Fruit fly (Drosophila melanogaster): ENCODE measurements around the gene CG15357.
A peak's percentile ranks its signal among the peaks of the same experiment; 100 is the strongest.

Gene CG15357

DNA sequence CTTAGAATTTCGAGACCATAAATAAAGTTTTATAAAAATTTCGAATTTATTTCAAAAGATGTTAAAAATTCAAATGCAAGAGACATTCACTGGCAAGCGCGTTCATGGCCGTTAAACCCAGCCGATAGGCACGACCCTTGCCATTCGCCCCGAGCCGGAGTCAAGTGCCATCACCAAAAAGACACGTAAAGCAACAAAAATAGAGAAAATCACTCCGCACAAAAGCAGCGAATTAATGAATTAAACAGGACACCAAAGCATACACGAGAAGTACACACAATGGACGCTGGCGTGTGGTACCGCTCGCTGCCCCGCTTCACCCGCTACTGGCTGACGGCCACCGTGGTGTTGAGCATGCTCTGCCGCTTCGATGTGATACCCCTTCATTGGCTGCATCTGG lies 28.4 kb upstream of the CG15357 start, which contains the start of gene Der-1 (continued):
- no peak for TF ChIP-seq HLHmδ (GFP tag; optimal IDR thresholded peaks at IDR 0.05)
- TF ChIP-seq CG34224 (GFP tag; IDR thresholded peaks at IDR 0.05; ENCODE audit: partially characterized antibody), result peak; percentile 87
- peak; percentile 64 for TF ChIP-seq CG2129 (GFP tag; IDR thresholded peaks at IDR 0.05; ENCODE audit: partially characterized antibody)
- no peak for TF ChIP-seq Sox100B (GFP tag; optimal IDR thresholded peaks at IDR 0.05)
- TF ChIP-seq CG10462 (GFP tag; optimal IDR thresholded peaks at IDR 0.05), result no peak
- TF ChIP-seq mirr (GFP tag; optimal IDR thresholded peaks at IDR 0.05), result no peak
- no peak for TF ChIP-seq CG30403 (GFP tag; optimal IDR thresholded peaks at IDR 0.05)
- peak; percentile 89 for TF ChIP-seq tna (GFP tag; IDR thresholded peaks at IDR 0.05; ENCODE audit: partially characterized antibody)
- no peak for TF ChIP-seq CG9609 (GFP tag; optimal IDR thresholded peaks at IDR 0.05)
- TF ChIP-seq CG4360 (GFP tag; IDR thresholded peaks at IDR 0.05), result peak; percentile 66
- TF ChIP-seq CG2120 (GFP tag; optimal IDR thresholded peaks at IDR 0.05), result peak; percentile 52
- TF ChIP-seq Fer1 (GFP tag; optimal IDR thresholded peaks at IDR 0.05), result no peak
- TF ChIP-seq CG18619 (GFP tag; optimal IDR thresholded peaks at IDR 0.05), result no peak
- peak; percentile 95 for TF ChIP-seq CG13287 (GFP tag; IDR thresholded peaks at IDR 0.05; ENCODE audit: partially characterized antibody)
- TF ChIP-seq az2 (GFP tag; optimal IDR thresholded peaks at IDR 0.05), result no peak
- TF ChIP-seq CG2712 (tag; optimal IDR thresholded peaks at IDR 0.05), result peak; percentile 15
- no peak for TF ChIP-seq pan (optimal IDR thresholded peaks at IDR 0.05)
- no peak for TF ChIP-seq pan (GFP tag; optimal IDR thresholded peaks at IDR 0.05 in 1 of 2, IDR thresholded peaks at IDR 0.05 in 1 of 2)
- TF ChIP-seq CG7987 (GFP tag; optimal IDR thresholded peaks at IDR 0.05), result no peak
- no peak for TF ChIP-seq CG1529 (GFP tag; optimal IDR thresholded peaks at IDR 0.05)
- TF ChIP-seq Dll (GFP tag; IDR thresholded peaks at IDR 0.05; ENCODE audit: partially characterized antibody), result peak; percentile 92
- peak; percentile 73; the same call in 1 of the 2 replicates for TF ChIP-seq vvl (GFP tag; IDR thresholded peaks at IDR 0.05)
- TF ChIP-seq Xbp1 (GFP tag; optimal IDR thresholded peaks at IDR 0.05), result peak; percentile 92
- no peak for TF ChIP-seq CG1024 (GFP tag; IDR thresholded peaks at IDR 0.05)
- TF ChIP-seq CG11085 (GFP tag; IDR thresholded peaks at IDR 0.05), result no peak
- no peak for TF ChIP-seq ewg (GFP tag; optimal IDR thresholded peaks at IDR 0.05)
- TF ChIP-seq CG6791 (GFP tag; IDR thresholded peaks at IDR 0.05; ENCODE audit: partially characterized antibody), result peak; percentile 90
- peak; percentile 97 for TF ChIP-seq Bgb (GFP tag; IDR thresholded peaks at IDR 0.05; ENCODE audit: partially characterized antibody)
- no peak for TF ChIP-seq Bdp1 (GFP tag; optimal IDR thresholded peaks at IDR 0.05)
- TF ChIP-seq CG7963 (GFP tag; IDR thresholded peaks at IDR 0.05; ENCODE audit: partially characterized antibody), result peak; percentile 80
- no peak for TF ChIP-seq CG1602 (GFP tag; optimal IDR thresholded peaks at IDR 0.05)
- TF ChIP-seq crc (GFP tag; optimal IDR thresholded peaks at IDR 0.05), result no peak
- no peak for TF ChIP-seq CG13775 (GFP tag; optimal IDR thresholded peaks at IDR 0.05)
- no peak for TF ChIP-seq CG4730 (GFP tag; IDR thresholded peaks at IDR 0.05)
- TF ChIP-seq CG10321 (GFP tag; IDR thresholded peaks at IDR 0.05), result no peak
- peak; percentile 67 for TF ChIP-seq CoRest (tag; optimal IDR thresholded peaks at IDR 0.05)
- TF ChIP-seq CG4820 (GFP tag; optimal IDR thresholded peaks at IDR 0.05), result no peak
- TF ChIP-seq CG7839 (tag; optimal IDR thresholded peaks at IDR 0.05), result no peak
- no peak for TF ChIP-seq Hey (tag; optimal IDR thresholded peaks at IDR 0.05)
- no peak for TF ChIP-seq MTF-1 (GFP tag; optimal IDR thresholded peaks at IDR 0.05; ENCODE audit: borderline replicate concordance)
- no peak for TF ChIP-seq Lim3 (GFP tag; IDR thresholded peaks at IDR 0.05)
- TF ChIP-seq phol (tag; optimal IDR thresholded peaks at IDR 0.05), result peak; percentile 43
- TF ChIP-seq bab2 (GFP tag; optimal IDR thresholded peaks at IDR 0.05), result no peak
- TF ChIP-seq amos (GFP tag; IDR thresholded peaks at IDR 0.05; ENCODE audit: partially characterized antibody), result peak; percentile 93
- TF ChIP-seq Sox102F (GFP tag; optimal IDR thresholded peaks at IDR 0.05), result no peak
- no peak for TF ChIP-seq Tbp (GFP tag; optimal IDR thresholded peaks at IDR 0.05)
- no peak for TF ChIP-seq Eip74EF (GFP tag; optimal IDR thresholded peaks at IDR 0.05)
- TF ChIP-seq seq (GFP tag; IDR thresholded peaks at IDR 0.05), result no peak
- TF ChIP-seq psq (GFP tag; optimal IDR thresholded peaks at IDR 0.05), result no peak
- TF ChIP-seq Atf3 (GFP tag; optimal IDR thresholded peaks at IDR 0.05), result peak; percentile 37
- no peak for TF ChIP-seq pfk (GFP tag; optimal IDR thresholded peaks at IDR 0.05)
